Fruit fly (Drosophila melanogaster) whole organism, embryonic: Measurements from ENCODE around the gene mRpL30.
A peak's percentile ranks its signal among the peaks of the same experiment; 100 is the strongest.

ENCODE experiments used
- Antp ChIP-seq: fragments of 200-800 bp; sonication (Bioruptor generic); optimal IDR thresholded peaks from 3 replicates; lab custom pipeline; 2016; ENCODE audit warnings: missing biosample characterization, missing genetic modification characterization
- CG10274 ChIP-seq: fragments of 200-800 bp; sonication (Bioruptor generic); optimal IDR thresholded peaks from 3 replicates; lab custom pipeline; 2017; ENCODE audit warnings: missing biosample characterization, mild to moderate bottlenecking, missing genetic modification characterization
- CG11504 ChIP-seq: fragments of 200-800 bp; sonication (Bioruptor generic); optimal IDR thresholded peaks from 3 replicates; lab custom pipeline; 2019; ENCODE audit warnings: missing biosample characterization, mild to moderate bottlenecking, missing genetic modification characterization, moderate library complexity
- CG12155 ChIP-seq: fragments of 200-800 bp; sonication (Bioruptor generic); optimal IDR thresholded peaks from 3 replicates; lab custom pipeline; 2016; ENCODE audit warnings: missing biosample characterization, missing genetic modification characterization
- CG13624 ChIP-seq: fragments of 200-800 bp; sonication (Bioruptor generic); optimal IDR thresholded peaks from 2 replicates; lab custom pipeline; 2016; ENCODE audit warnings: missing biosample characterization, missing genetic modification characterization
- CG15073 ChIP-seq: fragments of 200-800 bp; sonication (Bioruptor generic); optimal IDR thresholded peaks from 2 replicates; lab custom pipeline; 2016; ENCODE audit warnings: missing biosample characterization, missing genetic modification characterization
- CG1529 ChIP-seq: fragments of 200-800 bp; sonication (Bioruptor generic); optimal IDR thresholded peaks from 3 replicates; lab custom pipeline; 2018; ENCODE audit warnings: missing biosample characterization, missing genetic modification characterization
- CG1832 ChIP-seq: fragments of 200-800 bp; sonication (Bioruptor generic); optimal IDR thresholded peaks from 2 replicates; lab custom pipeline; 2017; ENCODE audit warnings: missing biosample characterization, mild to moderate bottlenecking, missing genetic modification characterization, inconsistent platforms
- CG2116 ChIP-seq: fragments of 200-800 bp; sonication (Bioruptor generic); optimal IDR thresholded peaks from 3 replicates; lab custom pipeline; 2018; ENCODE audit warnings: missing biosample characterization, mild to moderate bottlenecking, missing genetic modification characterization
- CG31441 ChIP-seq: fragments of 200-800 bp; sonication (Bioruptor generic); IDR thresholded peaks from 2 replicates; pipeline ENCODE4 v1.3.6; 2022; ENCODE audit warnings: missing biosample characterization, missing genetic modification characterization
- CG3407 ChIP-seq: fragments of 200-800 bp; sonication (Bioruptor generic); optimal IDR thresholded peaks from 2 replicates; lab custom pipeline; 2018; ENCODE audit warnings: missing biosample characterization, mild to moderate bottlenecking, missing genetic modification characterization
- CG34224 ChIP-seq: fragments of 200-800 bp; sonication (Bioruptor generic); IDR thresholded peaks from 3 replicates; pipeline ENCODE4 v1.3.6; 2022; ENCODE audit warnings: missing biosample characterization, missing genetic modification characterization; ENCODE audit not compliant: partially characterized antibody
- CG3726 ChIP-seq: fragments of 200-800 bp; sonication (Bioruptor generic); IDR thresholded peaks from 3 replicates; pipeline ENCODE4, ENCODE4 v1.3.6; 2022; ENCODE audit warnings: missing biosample characterization, missing genetic modification characterization
- CG4820 ChIP-seq: fragments of 200-800 bp; sonication (Bioruptor generic); optimal IDR thresholded peaks from 3 replicates; lab custom pipeline; 2016; ENCODE audit warnings: missing biosample characterization, missing genetic modification characterization
- CG5180 ChIP-seq: fragments of 200-800 bp; sonication (Bioruptor generic); optimal IDR thresholded peaks from 3 replicates; lab custom pipeline; 2017; ENCODE audit warnings: missing biosample characterization, missing genetic modification characterization, mild to moderate bottlenecking, moderate library complexity, missing genetic modification reagents
- CG6689 ChIP-seq: fragments of 200-800 bp; sonication (Bioruptor generic); IDR thresholded peaks from 2 replicates; pipeline ENCODE4 v1.3.6; 2022; ENCODE audit warnings: missing biosample characterization, missing genetic modification characterization
- CG7556 ChIP-seq: fragments of 200-800 bp; sonication (Bioruptor generic); optimal IDR thresholded peaks from 2 replicates; lab custom pipeline; 2017; ENCODE audit warnings: missing biosample characterization, mild to moderate bottlenecking, missing genetic modification characterization
- CG7745 ChIP-seq: fragments of 200-800 bp; sonication (Bioruptor generic); optimal IDR thresholded peaks from 2 replicates; lab custom pipeline; 2018; ENCODE audit warnings: missing biosample characterization, mild to moderate bottlenecking, missing genetic modification characterization, moderate library complexity
- CG8290 ChIP-seq, 3 experiments: fragments of 200-800 bp; sonication (Bioruptor generic); optimal IDR thresholded peaks; 2 replicates each; lab custom pipeline; 2016 to 2019; ENCODE audit warnings: missing biosample characterization in 3 of 3, missing genetic modification characterization in 3 of 3, mild to moderate bottlenecking in 2 of 3, moderate library complexity in 1 of 3
- CG8924 ChIP-seq: fragments of 200-800 bp; optimal IDR thresholded peaks from 3 replicates; lab custom pipeline; 2019; ENCODE audit warnings: missing biosample characterization, mild to moderate bottlenecking, missing genetic modification characterization, moderate library complexity
- CG9797 ChIP-seq: fragments of 200-800 bp; sonication (Bioruptor generic); optimal IDR thresholded peaks from 3 replicates; lab custom pipeline; 2018; ENCODE audit warnings: missing biosample characterization, mild to moderate bottlenecking, missing genetic modification characterization
- CTCF ChIP-seq: fragments of 200-800 bp; sonication (Bioruptor generic); optimal IDR thresholded peaks from 2 replicates; lab custom pipeline; 2017; ENCODE audit warnings: missing biosample characterization, mild to moderate bottlenecking, missing genetic modification characterization, moderate library complexity
- Dip2 ChIP-seq: fragments of 200-800 bp; sonication (Bioruptor generic); IDR thresholded peaks from 2 replicates; pipeline ENCODE4 v1.3.6; 2022; ENCODE audit warnings: missing biosample characterization, missing genetic modification characterization
- ERR ChIP-seq: fragments of 200-800 bp; sonication (Bioruptor generic); optimal IDR thresholded peaks from 2 replicates; lab custom pipeline; 2016; ENCODE audit warnings: missing biosample characterization, missing genetic modification characterization
- Elba2 ChIP-seq: fragments of 200-800 bp; sonication (Bioruptor generic); optimal IDR thresholded peaks from 3 replicates; lab custom pipeline; 2016; ENCODE audit warnings: missing biosample characterization, missing genetic modification characterization
- Fer1 ChIP-seq: fragments of 200-800 bp; sonication (Bioruptor generic); optimal IDR thresholded peaks from 2 replicates; lab custom pipeline; 2017; ENCODE audit warnings: missing biosample characterization, mild to moderate bottlenecking, missing genetic modification characterization
- HLH4C ChIP-seq: fragments of 200-800 bp; sonication (Bioruptor generic); IDR thresholded peaks from 3 replicates; pipeline ENCODE4 v1.3.6; 2022; ENCODE audit warnings: missing biosample characterization, missing genetic modification characterization; ENCODE audit not compliant: partially characterized antibody
- MESR4 ChIP-seq: fragments of 200-800 bp; sonication (Bioruptor generic); optimal IDR thresholded peaks from 2 replicates; lab custom pipeline; 2018; ENCODE audit warnings: missing biosample characterization, mild to moderate bottlenecking, missing genetic modification characterization, moderate library complexity
- Nf-YB ChIP-seq: fragments of 200-800 bp; sonication (Bioruptor generic); optimal IDR thresholded peaks from 3 replicates; lab custom pipeline; 2019; ENCODE audit warnings: missing biosample characterization, mild to moderate bottlenecking, missing genetic modification characterization, moderate library complexity
- Usf ChIP-seq: fragments of 200-800 bp; sonication (Bioruptor generic); optimal IDR thresholded peaks from 2 replicates; lab custom pipeline; 2017; ENCODE audit warnings: missing genotype, missing biosample characterization, missing genetic modification characterization
- ara ChIP-seq: fragments of 200-800 bp; sonication (Bioruptor generic); IDR thresholded peaks from 2 replicates; pipeline ENCODE4 v1.3.6; 2022; ENCODE audit warnings: missing biosample characterization, missing genetic modification characterization
- bbx ChIP-seq: fragments of 200-800 bp; sonication (Bioruptor generic); IDR thresholded peaks from 2 replicates; pipeline ENCODE4 v1.3.6; 2022; ENCODE audit warnings: missing biosample characterization, missing genetic modification characterization; ENCODE audit not compliant: partially characterized antibody
- crc ChIP-seq: fragments of 200-800 bp; sonication (Bioruptor generic); optimal IDR thresholded peaks from 2 replicates; lab custom pipeline; 2016; ENCODE audit warnings: missing biosample characterization, missing genetic modification characterization
- dmrt99B ChIP-seq: fragments of 200-800 bp; sonication (Bioruptor generic); optimal IDR thresholded peaks from 2 replicates; lab custom pipeline; 2018; ENCODE audit warnings: missing biosample characterization, mild to moderate bottlenecking, missing genetic modification characterization, moderate library complexity
- dysf ChIP-seq: fragments of 200-800 bp; sonication (Bioruptor generic); IDR thresholded peaks from 3 replicates; pipeline ENCODE4 v1.3.6; 2022; ENCODE audit warnings: missing biosample characterization, missing genetic modification characterization
- en ChIP-seq: fragments of 200-800 bp; sonication (Bioruptor generic); optimal IDR thresholded peaks from 2 replicates; lab custom pipeline; 2016; ENCODE audit warnings: missing biosample characterization, missing genetic modification characterization
- eve ChIP-seq, 2 experiments: fragments of >200 bp; optimal IDR thresholded peaks; 2 replicates each; lab custom pipeline; 2017; ENCODE audit warnings: missing biosample characterization in 2 of 2, missing genetic modification characterization in 2 of 2
- eyg ChIP-seq: fragments of 200-800 bp; sonication (Bioruptor generic); optimal IDR thresholded peaks from 3 replicates; lab custom pipeline; 2016; ENCODE audit warnings: missing biosample characterization, missing genetic modification characterization
- gsb-n ChIP-seq: fragments of 200-800 bp; sonication (Bioruptor generic); optimal IDR thresholded peaks from 3 replicates; lab custom pipeline; 2018; ENCODE audit warnings: missing biosample characterization, mild to moderate bottlenecking, missing genetic modification characterization
- jigr1 ChIP-seq: fragments of 200-800 bp; sonication (Bioruptor generic); IDR thresholded peaks from 3 replicates; pipeline ENCODE4 v1.3.6; 2022; ENCODE audit warnings: missing biosample characterization, missing genetic modification characterization
- jumu ChIP-seq: fragments of 200-800 bp; sonication (Bioruptor generic); optimal IDR thresholded peaks from 3 replicates; lab custom pipeline; 2016; ENCODE audit warnings: missing biosample characterization, missing genetic modification characterization
- kay ChIP-seq: fragments of 200-800 bp; sonication (Bioruptor generic); optimal IDR thresholded peaks from 2 replicates; lab custom pipeline; 2016; ENCODE audit warnings: missing biosample characterization, missing genetic modification characterization
- kni ChIP-seq: fragments of 200-800 bp; sonication (Bioruptor generic); optimal IDR thresholded peaks from 3 replicates; lab custom pipeline; 2017; ENCODE audit warnings: mild to moderate bottlenecking, missing biosample characterization, missing genetic modification reagents, missing genetic modification characterization
- maf-S ChIP-seq: fragments of 200-800 bp; sonication (Bioruptor generic); optimal IDR thresholded peaks from 2 replicates; lab custom pipeline; 2016; ENCODE audit warnings: missing biosample characterization, missing genetic modification characterization
- pzg ChIP-seq: fragments of 200-800 bp; sonication (Bioruptor generic); optimal IDR thresholded peaks from 3 replicates; lab custom pipeline; 2018; ENCODE audit warnings: missing biosample characterization, mild to moderate bottlenecking, missing genetic modification characterization, moderate library complexity
- sima ChIP-seq: fragments of 200-800 bp; sonication (Bioruptor generic); optimal IDR thresholded peaks from 2 replicates; lab custom pipeline; 2016; ENCODE audit warnings: missing biosample characterization, missing genetic modification characterization
- sqz ChIP-seq: fragments of 200-800 bp; sonication (Bioruptor generic); optimal IDR thresholded peaks from 3 replicates; lab custom pipeline; 2018; ENCODE audit warnings: missing biosample characterization, mild to moderate bottlenecking, missing genetic modification characterization
- trem ChIP-seq: fragments of 200-800 bp; optimal IDR thresholded peaks from 3 replicates; lab custom pipeline; 2019; ENCODE audit warnings: missing biosample characterization, mild to moderate bottlenecking, missing genetic modification characterization, moderate library complexity
- twi ChIP-seq: fragments of 200-800 bp; optimal IDR thresholded peaks from 2 replicates; lab custom pipeline; 2019; ENCODE audit warnings: missing biosample characterization, mild to moderate bottlenecking, missing genetic modification characterization, moderate library complexity
- z ChIP-seq: fragments of 200-800 bp; sonication (Bioruptor generic); IDR thresholded peaks from 3 replicates; pipeline ENCODE4 v1.3.6; 2022; ENCODE audit warnings: missing biosample characterization, missing genetic modification characterization
- zf30C ChIP-seq: fragments of 200-800 bp; sonication (Bioruptor generic); optimal IDR thresholded peaks from 3 replicates; lab custom pipeline; 2018; ENCODE audit warnings: missing biosample characterization, mild to moderate bottlenecking, missing genetic modification characterization

The mRpL30 gene

DNA sequence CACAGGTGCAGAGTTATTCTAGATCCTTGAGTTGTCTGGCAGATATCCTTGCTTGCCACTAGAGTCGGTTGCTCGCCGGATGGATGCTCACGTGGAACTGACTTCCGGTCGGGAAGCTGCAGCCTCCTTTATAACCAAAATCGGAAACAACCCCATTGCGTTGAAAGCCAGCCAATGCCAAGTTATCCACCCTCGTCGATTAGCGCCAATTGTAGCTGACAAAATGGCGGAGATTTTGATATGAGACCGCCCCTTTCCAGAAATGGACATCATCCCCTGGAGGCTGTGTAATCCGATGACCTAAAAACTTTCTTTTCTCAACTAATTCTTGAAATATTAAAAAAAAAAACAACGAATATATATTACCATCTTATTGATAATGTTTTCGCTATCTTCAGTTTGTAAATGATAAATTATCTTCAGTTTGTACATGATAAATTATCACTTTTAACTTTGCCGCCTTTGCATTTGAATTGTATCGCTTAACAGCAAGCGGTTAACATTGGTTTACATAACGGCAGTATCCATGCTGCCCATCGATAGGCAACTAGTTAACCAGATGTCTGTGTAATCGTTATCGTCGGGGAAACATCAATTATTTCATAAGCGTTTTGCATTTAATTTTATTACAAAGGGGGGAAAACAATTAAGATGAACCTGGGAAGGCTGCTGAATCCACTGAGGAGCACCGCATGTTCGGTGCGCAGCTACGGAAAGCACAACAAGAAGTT is at the start of gene mRpL30, which contains the start of gene HLH4C (continued):
- TF ChIP-seq trem (tag; lab: Kevin White, UChicago) (no peak), CG2116 (GFP tag; lab: Kevin White, UChicago) (peak; percentile 20), dmrt99B (tag; lab: Kevin White, UChicago) (no peak), CG7745 (no peak), eve (GFP tag; optimal IDR thresholded peaks at IDR 0.05; lab: Kevin White, UChicago) (no peak), MESR4 (peak; percentile 62), bbx (GFP tag; lab: Robert Waterston, UW) (peak; percentile 98), kni (GFP tag; lab: Kevin White, UChicago) (no peak), Elba2 (GFP tag; lab: Kevin White, UChicago) (no peak), en (no peak), twi (no peak), maf-S (GFP tag; lab: Kevin White, UChicago) (no peak), CG12155 (GFP tag; lab: Kevin White, UChicago) (no peak), CG1832 (GFP tag; lab: Kevin White, UChicago) (no peak), kay (GFP tag; lab: Kevin White, UChicago) (no peak), CG13624 (no peak), CG34224 (GFP tag; lab: Robert Waterston, UW) (peak; percentile 90), CG3407 (GFP tag; lab: Kevin White, UChicago) (no peak), CG8290 (GFP tag; optimal IDR thresholded peaks at IDR 0.05; lab: Kevin White, UChicago) (no peak), CG8290 (tag; optimal IDR thresholded peaks at IDR 0.05; lab: Kevin White, UChicago) (no peak), eyg (GFP tag; lab: Kevin White, UChicago) (no peak), crc (no peak), Fer1 (no peak), Usf (GFP tag; lab: Kevin White, UChicago) (no peak), CG10274 (GFP tag; lab: Kevin White, UChicago) (no peak), jumu (no peak), CG8924 (no peak), CTCF (no peak), z (no peak), Nf-YB (peak; percentile 95), gsb-n (tag; lab: Kevin White, UChicago) (no peak), CG9797 (GFP tag; lab: Kevin White, UChicago) (no peak), sqz (GFP tag; lab: Kevin White, UChicago) (no peak), Antp (no peak), CG1529 (GFP tag; lab: Kevin White, UChicago) (no peak), CG15073 (no peak), CG11504 (tag; lab: Kevin White, UChicago) (no peak), jigr1 (no peak), Dip2 (GFP tag; lab: Robert Waterston, UW) (no peak), CG5180 (no peak), ERR (GFP tag; lab: Kevin White, UChicago) (no peak), pzg (peak; percentile 45), CG3726 (GFP tag; lab: Robert Waterston, UW) (no peak), CG6689 (GFP tag; lab: Robert Waterston, UW) (no peak), ara (GFP tag; lab: Robert Waterston, UW) (no peak), CG31441 (GFP tag; lab: Robert Waterston, UW) (no peak), HLH4C (peak; percentile 100), CG7556 (GFP tag; lab: Kevin White, UChicago) (no peak), CG4820 (GFP tag; lab: Kevin White, UChicago) (no peak), zf30C (GFP tag; lab: Kevin White, UChicago) (no peak), sima (no peak), dysf (GFP tag; lab: Robert Waterston, UW) (no peak)
